Worm (Caenorhabditis elegans) whole organism, late embryonic: ENCODE measurements around the gene eea-1.

Experiments
- ama-1 ChIP-seq: fragments of 150-350 bp; optimal IDR thresholded peaks from 2 replicates; lab custom pipeline; 2014
- fkh-10 ChIP-seq: fragments of 150-350 bp; optimal IDR thresholded peaks from 2 replicates; lab custom pipeline; 2014; ENCODE audit warnings: missing biosample characterization, missing genetic modification reagents, missing genetic modification characterization
- fkh-6 ChIP-seq: sonication (generic microtip); optimal IDR thresholded peaks from 2 replicates; lab custom pipeline; 2016; ENCODE audit warnings: missing genetic modification characterization, missing compliant biosample characterization
- gmeb-2 ChIP-seq: sonication (generic microtip); optimal IDR thresholded peaks from 2 replicates; lab custom pipeline; 2016; ENCODE audit warnings: missing genetic modification characterization, inconsistent platforms, missing compliant biosample characterization
- nhr-11 ChIP-seq: fragments of 150-350 bp; optimal IDR thresholded peaks from 2 replicates; lab custom pipeline; 2014; ENCODE audit warnings: missing biosample characterization, missing genetic modification characterization

DNA sequence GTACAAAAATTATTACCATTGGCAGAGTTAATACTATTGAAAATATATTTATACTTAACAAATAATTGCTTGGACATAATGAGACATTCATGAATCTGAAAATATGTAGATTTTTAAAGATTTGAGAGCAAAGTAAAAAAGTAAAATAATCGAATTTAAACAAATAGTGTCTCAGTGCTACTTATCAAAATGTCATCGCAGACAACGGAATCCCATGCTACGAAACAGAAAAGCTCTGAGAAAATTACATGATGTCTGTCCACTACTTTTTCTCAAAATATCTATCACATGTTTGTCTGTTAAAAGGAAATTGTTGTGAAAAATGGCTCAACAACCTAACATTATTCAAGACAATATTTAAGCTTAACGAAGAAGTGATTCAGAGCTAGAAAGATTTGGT, 12.8 kb downstream of the eea-1 start, which contains the start of gene T10G3.4:
- TF ChIP-seq nhr-11 (tag; lab: Kevin White, UChicago) (no peak), gmeb-2 (tag; lab: Kevin White, UChicago) (no peak), ama-1 (lab: Kevin White, UChicago) (no peak), fkh-10 (GFP tag; lab: Kevin White, UChicago) (no peak), fkh-6 (tag; lab: Kevin White, UChicago) (no peak)
